Worm (Caenorhabditis elegans): ENCODE data around the gene dylt-3.

dylt-3 gene

DNA sequence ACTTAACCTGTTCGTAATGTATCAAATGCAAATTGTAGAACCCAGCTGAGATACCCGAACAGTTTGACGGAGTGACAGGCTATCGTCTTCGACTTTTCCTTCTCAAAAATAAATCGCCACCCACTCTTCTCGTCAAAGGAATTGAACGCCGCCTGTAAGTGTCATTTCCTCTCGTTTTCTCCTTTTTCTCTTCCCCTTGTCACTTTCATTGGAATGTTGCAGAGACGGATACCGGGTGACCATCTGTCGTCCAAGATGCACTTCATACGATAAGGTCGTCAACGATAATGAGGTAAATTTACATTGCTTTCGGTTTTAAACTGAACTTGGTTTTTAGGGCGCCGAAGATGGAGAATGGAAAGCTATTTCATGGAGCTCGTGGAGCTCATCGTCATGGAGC lies 18.3 kb downstream of the dylt-3 start:
- TF ChIP-seq dmd-4 (tag; optimal IDR thresholded peaks at IDR 0.05), result no peak
- peak; percentile 88 for TF ChIP-seq blmp-1 (tag; optimal IDR thresholded peaks at IDR 0.05; ENCODE audit: insufficient read depth)

DNA sequence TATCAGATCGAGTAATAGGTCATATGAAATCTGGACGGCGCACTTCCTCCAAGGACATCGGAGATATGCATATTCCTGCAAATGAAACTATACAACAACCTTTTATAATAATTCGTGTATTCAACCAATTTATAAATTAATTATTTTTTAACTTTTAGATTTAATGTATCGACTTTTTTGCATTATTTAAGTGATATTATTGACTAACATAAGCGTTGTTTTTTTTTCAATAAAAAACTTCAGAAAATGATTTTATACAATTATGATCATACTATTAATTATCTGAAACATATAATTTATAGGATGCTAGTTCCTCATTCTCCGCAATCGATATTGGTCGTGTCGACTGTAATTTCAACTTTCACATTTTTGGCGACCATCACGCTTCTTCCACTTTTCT lies 22.5 kb downstream of the dylt-3 start, which contains the start of gene col-76:
Gene col-76, plus strand, starts transcription at position 301 of the 400 bp plus-strand sequence.
- TF ChIP-seq ceh-16 (tag; optimal IDR thresholded peaks at IDR 0.05) (no peak), Y55F3AM.14 (GFP tag; optimal IDR thresholded peaks at IDR 0.05) (no peak), F13H6.1 (tag; optimal IDR thresholded peaks at IDR 0.05) (no peak), nhr-25 (tag; optimal IDR thresholded peaks at IDR 0.05) (no peak), C34F6.9 (tag; optimal IDR thresholded peaks at IDR 0.05) (no peak), sma-9 (GFP tag; optimal IDR thresholded peaks at IDR 0.05) (no peak), sma-9 (tag; optimal IDR thresholded peaks at IDR 0.05) (no peak), nhr-10 (tag; optimal IDR thresholded peaks at IDR 0.05) (no peak), mdl-1 (tag; optimal IDR thresholded peaks at IDR 0.05) (no peak), ztf-1 (GFP tag; conservative IDR thresholded peaks at IDR 0.05) (no peak), unc-39 (tag; optimal IDR thresholded peaks at IDR 0.05) (no peak), nhr-21 (tag; optimal IDR thresholded peaks at IDR 0.05) (no peak)

DNA sequence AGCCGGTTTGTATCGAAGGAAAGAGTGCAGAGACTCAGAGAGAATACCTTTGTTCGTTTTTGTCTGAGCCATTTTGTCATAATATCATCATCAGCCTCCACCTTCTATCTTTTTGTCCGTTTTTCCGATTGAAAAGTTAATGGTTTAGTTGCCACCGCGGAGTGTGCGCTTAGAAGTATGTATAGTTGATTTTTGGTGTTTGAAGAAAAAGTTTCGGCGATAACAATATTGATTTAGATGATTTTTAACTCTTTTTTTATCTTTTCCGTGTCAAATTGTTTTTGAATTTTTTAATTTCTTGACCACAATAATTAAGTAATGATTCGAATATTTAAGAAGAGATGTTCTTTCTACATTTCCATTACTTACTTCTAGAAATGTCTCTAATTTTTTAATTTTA lies 24.1 kb downstream of the dylt-3 start:
- TF ChIP-seq aly-2 (tag; optimal IDR thresholded peaks at IDR 0.05), result no peak
- TF ChIP-seq nhr-129 (tag; optimal IDR thresholded peaks at IDR 0.05), result no peak
- TF ChIP-seq blmp-1 (tag; optimal IDR thresholded peaks at IDR 0.05; ENCODE audit: insufficient read depth), result no peak
- no peak for TF ChIP-seq mab-5 (tag; optimal IDR thresholded peaks at IDR 0.05)
- peak; percentile 70 for TF ChIP-seq skn-1 (tag; optimal IDR thresholded peaks at IDR 0.05)
- TF ChIP-seq ztf-1 (GFP tag; conservative IDR thresholded peaks at IDR 0.05), result no peak
- TF ChIP-seq nhr-12 (tag; optimal IDR thresholded peaks at IDR 0.05), result no peak
- TF ChIP-seq fos-1 (tag; optimal IDR thresholded peaks at IDR 0.05), result peak; percentile 40

DNA sequence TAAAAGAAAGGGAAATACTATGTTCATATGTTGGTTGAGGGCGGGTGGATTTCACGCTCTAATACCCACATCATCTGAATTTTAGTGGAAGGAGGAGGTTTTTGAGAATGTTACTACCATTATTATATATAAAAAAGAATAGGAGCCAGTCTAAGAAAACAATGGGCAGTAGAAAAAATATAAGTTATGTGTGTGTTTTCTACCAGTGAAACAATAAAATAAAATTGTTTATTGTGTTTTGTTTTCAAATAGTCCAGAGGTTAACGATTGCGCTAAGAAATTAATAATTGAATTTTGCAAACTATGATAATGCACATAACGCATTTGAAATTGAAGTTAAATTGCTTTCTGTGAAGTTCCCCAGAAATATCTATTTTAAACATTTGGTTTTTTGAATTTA lies 27.9 kb downstream of the dylt-3 start, which contains the start of gene M110.8:
Gene M110.8, minus strand, starts transcription at position 101 of the 400 bp plus-strand sequence.
- TF ChIP-seq mbf-1 (tag; optimal IDR thresholded peaks at IDR 0.05) (no peak), alr-1 (tag; optimal IDR thresholded peaks at IDR 0.05) (no peak), mdl-1 (tag; optimal IDR thresholded peaks at IDR 0.05) (no peak), F13H6.1 (tag; optimal IDR thresholded peaks at IDR 0.05) (no peak), peb-1 (tag; optimal IDR thresholded peaks at IDR 0.05) (no peak), unc-62 (GFP tag; optimal IDR thresholded peaks at IDR 0.05) (no peak), egl-27 (tag; optimal IDR thresholded peaks at IDR 0.05) (no peak), snpc-4 (tag; optimal IDR thresholded peaks at IDR 0.05) (no peak), ceh-82 (tag; optimal IDR thresholded peaks at IDR 0.05) (no peak), ztf-4 (tag; optimal IDR thresholded peaks at IDR 0.05) (no peak), elt-1 (tag; optimal IDR thresholded peaks at IDR 0.05) (no peak), nhr-25 (tag; optimal IDR thresholded peaks at IDR 0.05) (no peak), zag-1 (tag; optimal IDR thresholded peaks at IDR 0.05) (no peak), unc-39 (tag; optimal IDR thresholded peaks at IDR 0.05) (no peak), nhr-21 (tag; optimal IDR thresholded peaks at IDR 0.05) (no peak)

DNA sequence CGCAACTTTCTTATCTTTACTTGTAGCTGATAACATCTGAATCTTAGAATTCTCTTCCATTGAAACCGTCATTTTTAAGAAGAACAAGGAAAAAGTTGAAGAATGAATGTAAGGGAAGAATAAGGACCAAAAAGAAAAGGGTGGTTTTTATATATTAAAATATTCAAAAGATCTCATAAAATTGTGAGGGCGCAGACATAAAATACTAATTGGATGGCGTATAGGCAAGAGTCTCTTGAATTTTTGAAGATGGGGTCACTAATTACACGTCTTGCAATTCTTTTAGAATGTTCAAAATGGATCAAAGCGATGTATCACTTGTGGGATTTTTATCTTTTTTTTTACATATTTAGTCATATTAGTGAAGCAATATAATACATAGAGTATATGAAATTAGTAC lies 31.1 kb downstream of the dylt-3 start, which contains the start of gene twk-3:
Gene twk-3, minus strand, starts transcription at position 101 of the 400 bp plus-strand sequence.
- no peak for TF ChIP-seq ztf-4 (tag; optimal IDR thresholded peaks at IDR 0.05)
- TF ChIP-seq skn-1 (tag; optimal IDR thresholded peaks at IDR 0.05), result no peak
- no peak for TF ChIP-seq nhr-21 (tag; optimal IDR thresholded peaks at IDR 0.05)
- no peak for TF ChIP-seq lsy-2 (tag; optimal IDR thresholded peaks at IDR 0.05)
- no peak for TF ChIP-seq mdl-1 (tag; optimal IDR thresholded peaks at IDR 0.05)
- TF ChIP-seq R02D3.7 (tag; optimal IDR thresholded peaks at IDR 0.05), result no peak
- no peak for TF ChIP-seq nhr-12 (tag; optimal IDR thresholded peaks at IDR 0.05)
- TF ChIP-seq ztf-11 (tag; optimal IDR thresholded peaks at IDR 0.05), result no peak
- TF ChIP-seq nhr-237 (tag; optimal IDR thresholded peaks at IDR 0.05), result no peak
- no peak for TF ChIP-seq ceh-82 (tag; optimal IDR thresholded peaks at IDR 0.05)
- TF ChIP-seq blmp-1 (tag; optimal IDR thresholded peaks at IDR 0.05; ENCODE audit: insufficient read depth), result no peak
- no peak for TF ChIP-seq aly-2 (tag; optimal IDR thresholded peaks at IDR 0.05)
- TF ChIP-seq ceh-16 (tag; optimal IDR thresholded peaks at IDR 0.05), result no peak
- no peak for TF ChIP-seq unc-55 (GFP tag; optimal IDR thresholded peaks at IDR 0.05)
- TF ChIP-seq unc-62 (GFP tag; optimal IDR thresholded peaks at IDR 0.05), result no peak
- TF ChIP-seq nhr-11 (tag; optimal IDR thresholded peaks at IDR 0.05), result no peak
- TF ChIP-seq ama-1 (optimal IDR thresholded peaks at IDR 0.05), result no peak
- no peak for TF ChIP-seq ztf-1 (GFP tag; conservative IDR thresholded peaks at IDR 0.05)
